Fruit fly (Drosophila melanogaster): Measurements from ENCODE around the gene Hsp70Bbb.

The Hsp70Bbb gene

dm6 chr3R:12456370-12456940, 45.9 kb upstream of the Hsp70Bbb start, which contains the start of gene trus (continued):
- TF ChIP-seq Scr (GFP tag; IDR thresholded peaks at IDR 0.05; ENCODE audit: partially characterized antibody) (peak; percentile 86), CG32772 (GFP tag; IDR thresholded peaks at IDR 0.05) (no peak), onecut (GFP tag; IDR thresholded peaks at IDR 0.05) (peak; percentile 90), vvl (GFP tag; IDR thresholded peaks at IDR 0.05) (no peak), CG10979 (tag; optimal IDR thresholded peaks at IDR 0.05) (no peak), CG6765 (GFP tag; optimal IDR thresholded peaks at IDR 0.05) (no peak), Bteb2 (GFP tag; optimal IDR thresholded peaks at IDR 0.05) (no peak), maf-S (GFP tag; optimal IDR thresholded peaks at IDR 0.05) (no peak), gcm (GFP tag; optimal IDR thresholded peaks at IDR 0.05) (no peak), slp2 (GFP tag; optimal IDR thresholded peaks at IDR 0.05) (no peak), CG16779 (GFP tag; IDR thresholded peaks at IDR 0.05) (no peak), mld (GFP tag; IDR thresholded peaks at IDR 0.05; ENCODE audit: partially characterized antibody) (0 out of 3 replicates have a peak, but pooled peaks have one; percentile 52), CG9932 (GFP tag; IDR thresholded peaks at IDR 0.05) (no peak), CG9727 (GFP tag; optimal IDR thresholded peaks at IDR 0.05) (no peak), tna (GFP tag; IDR thresholded peaks at IDR 0.05; ENCODE audit: partially characterized antibody) (peak; percentile 82), cato (GFP tag; optimal IDR thresholded peaks at IDR 0.05; ENCODE audit: borderline replicate concordance) (no peak), salm (tag; optimal IDR thresholded peaks at IDR 0.05) (no peak), CG4404 (GFP tag; IDR thresholded peaks at IDR 0.05) (no peak), TFAM (GFP tag; optimal IDR thresholded peaks at IDR 0.05) (no peak), pita (GFP tag; optimal IDR thresholded peaks at IDR 0.05) (no peak), CG11504 (tag; optimal IDR thresholded peaks at IDR 0.05) (no peak), CG10209 (GFP tag; optimal IDR thresholded peaks at IDR 0.05) (no peak), phol (tag; optimal IDR thresholded peaks at IDR 0.05) (no peak), CG12659 (GFP tag; optimal IDR thresholded peaks at IDR 0.05) (peak; percentile 24), gsb-n (tag; optimal IDR thresholded peaks at IDR 0.05) (no peak), psq (GFP tag; optimal IDR thresholded peaks at IDR 0.05) (no peak), H15 (GFP tag; IDR thresholded peaks at IDR 0.05) (no peak), ssp (GFP tag; IDR thresholded peaks at IDR 0.05) (no peak), Ets97D (GFP tag; optimal IDR thresholded peaks at IDR 0.05) (peak; percentile 4), CG17186 (GFP tag; optimal IDR thresholded peaks at IDR 0.05) (peak; percentile 25), pros (GFP tag; optimal IDR thresholded peaks at IDR 0.05) (no peak), CG4730 (GFP tag; IDR thresholded peaks at IDR 0.05) (no peak), knrl (GFP tag; IDR thresholded peaks at IDR 0.05; ENCODE audit: partially characterized antibody) (peak; percentile 77; the same call in 2 of the 3 replicates), CG16863 (GFP tag; optimal IDR thresholded peaks at IDR 0.05) (no peak), CG14965 (GFP tag; optimal IDR thresholded peaks at IDR 0.05; ENCODE audit: borderline replicate concordance) (no peak), CG3995 (GFP tag; optimal IDR thresholded peaks at IDR 0.05) (no peak), CG17829 (tag; optimal IDR thresholded peaks at IDR 0.05) (peak; percentile 4), Nf-YC (tag; optimal IDR thresholded peaks at IDR 0.05) (no peak), al (GFP tag; IDR thresholded peaks at IDR 0.05) (no peak), HLH3B (GFP tag; IDR thresholded peaks at IDR 0.05) (no peak), YL-1 (GFP tag; optimal IDR thresholded peaks at IDR 0.05) (peak; percentile 55), Kr (GFP tag; optimal IDR thresholded peaks at IDR 0.05) (no peak), Dll (GFP tag; IDR thresholded peaks at IDR 0.05; ENCODE audit: partially characterized antibody) (peak; percentile 92), so (GFP tag; IDR thresholded peaks at IDR 0.05) (no peak), CG1602 (GFP tag; optimal IDR thresholded peaks at IDR 0.05) (no peak), CG34422 (GFP tag; IDR thresholded peaks at IDR 0.05) (no peak), croc (GFP tag; conservative IDR thresholded peaks at IDR 0.05) (no peak), nau (GFP tag; optimal IDR thresholded peaks at IDR 0.05) (no peak), Optix (GFP tag; IDR thresholded peaks at IDR 0.05) (no peak), CG7357 (GFP tag; IDR thresholded peaks at IDR 0.05) (no peak), CG34376 (GFP tag; optimal IDR thresholded peaks at IDR 0.05) (no peak)
